Fruit fly (Drosophila melanogaster) whole organism, embryonic: ENCODE results near the gene cert.

Experiments
- B-H1 ChIP-seq: fragments of 200-800 bp; sonication (Bioruptor generic); IDR thresholded peaks from 3 replicates; pipeline ENCODE4 v1.3.6; 2022; ENCODE audit warnings: missing biosample characterization, missing genetic modification characterization
- Blimp-1 ChIP-seq: fragments of 200-800 bp; sonication (Bioruptor generic); optimal IDR thresholded peaks from 3 replicates; lab custom pipeline; 2018; ENCODE audit warnings: missing biosample characterization, missing genetic modification characterization, mild to moderate bottlenecking, moderate library complexity, missing genetic modification reagents
- CG10366 ChIP-seq: fragments of 200-800 bp; sonication (Bioruptor generic); IDR thresholded peaks from 2 replicates; pipeline ENCODE4 v1.3.6; 2022; ENCODE audit warnings: missing biosample characterization, missing genetic modification characterization
- CG11247 ChIP-seq: fragments of 200-800 bp; sonication (Bioruptor generic); IDR thresholded peaks from 2 replicates; pipeline ENCODE4 v1.3.6; 2022; ENCODE audit warnings: missing biosample characterization, missing genetic modification characterization
- CG11456 ChIP-seq: fragments of 200-800 bp; sonication (Bioruptor generic); IDR thresholded peaks from 3 replicates; pipeline ENCODE4 v1.3.6; 2022; ENCODE audit warnings: missing biosample characterization, missing genetic modification characterization
- CG13775 ChIP-seq: fragments of 200-800 bp; sonication (Bioruptor generic); optimal IDR thresholded peaks from 3 replicates; lab custom pipeline; 2017; ENCODE audit warnings: missing biosample characterization, mild to moderate bottlenecking, missing genetic modification characterization
- CG14965 ChIP-seq: fragments of 200-800 bp; sonication (Bioruptor generic); optimal IDR thresholded peaks from 2 replicates; lab custom pipeline; 2016; ENCODE audit warnings: missing biosample characterization, missing genetic modification characterization, borderline replicate concordance
- CG15073 ChIP-seq: fragments of 200-800 bp; sonication (Bioruptor generic); optimal IDR thresholded peaks from 2 replicates; lab custom pipeline; 2016; ENCODE audit warnings: missing biosample characterization, missing genetic modification characterization
- CG15601 ChIP-seq: fragments of 200-800 bp; sonication (Bioruptor generic); optimal IDR thresholded peaks from 3 replicates; lab custom pipeline; 2019; ENCODE audit warnings: missing biosample characterization, mild to moderate bottlenecking, missing genetic modification characterization, moderate library complexity
- CG1603 ChIP-seq: fragments of 200-800 bp; sonication (Bioruptor generic); optimal IDR thresholded peaks from 2 replicates; lab custom pipeline; 2019; ENCODE audit warnings: missing biosample characterization, mild to moderate bottlenecking, missing genetic modification characterization, moderate library complexity
- CG18262 ChIP-seq: fragments of 200-800 bp; optimal IDR thresholded peaks from 3 replicates; lab custom pipeline; 2019; ENCODE audit warnings: missing biosample characterization, mild to moderate bottlenecking, missing genetic modification characterization, moderate library complexity
- CG18764 ChIP-seq: fragments of 200-800 bp; sonication (Bioruptor generic); optimal IDR thresholded peaks from 3 replicates; lab custom pipeline; 2016; ENCODE audit warnings: missing biosample characterization, missing genetic modification characterization
- CG2678 ChIP-seq: fragments of 200-800 bp; sonication (Bioruptor generic); optimal IDR thresholded peaks from 3 replicates; lab custom pipeline; 2019; ENCODE audit warnings: missing biosample characterization, mild to moderate bottlenecking, missing genetic modification characterization, moderate library complexity
- CG31365 ChIP-seq: fragments of 200-800 bp; sonication (Bioruptor generic); optimal IDR thresholded peaks from 2 replicates; lab custom pipeline; 2018; ENCODE audit warnings: missing biosample characterization, mild to moderate bottlenecking, missing genetic modification characterization
- CG32772 ChIP-seq: fragments of 200-800 bp; sonication (Bioruptor generic); IDR thresholded peaks from 2 replicates; pipeline ENCODE4 v1.3.6; 2022; ENCODE audit warnings: missing biosample characterization, missing genetic modification characterization
- CG4360 ChIP-seq: fragments of 200-800 bp; sonication (Bioruptor generic); IDR thresholded peaks from 2 replicates; pipeline ENCODE4 v1.3.6; 2022; ENCODE audit warnings: missing biosample characterization, missing genetic modification characterization
- CG6689 ChIP-seq: fragments of 200-800 bp; sonication (Bioruptor generic); IDR thresholded peaks from 2 replicates; pipeline ENCODE4 v1.3.6; 2022; ENCODE audit warnings: missing biosample characterization, missing genetic modification characterization
- CG6854 ChIP-seq: fragments of 200-800 bp; sonication (Bioruptor generic); optimal IDR thresholded peaks from 3 replicates; lab custom pipeline; 2017; ENCODE audit warnings: missing biosample characterization, mild to moderate bottlenecking, missing genetic modification characterization
- CG7271 ChIP-seq: fragments of 200-800 bp; sonication (Bioruptor generic); optimal IDR thresholded peaks from 2 replicates; lab custom pipeline; 2018; ENCODE audit warnings: missing biosample characterization, mild to moderate bottlenecking, missing genetic modification characterization, moderate library complexity
- CG9932 ChIP-seq: fragments of 200-800 bp; sonication (Bioruptor generic); IDR thresholded peaks from 2 replicates; pipeline ENCODE4 v1.3.6; 2022; ENCODE audit warnings: missing biosample characterization, missing genetic modification characterization
- Chrac-16 ChIP-seq: fragments of 200-800 bp; sonication (Bioruptor generic); optimal IDR thresholded peaks from 3 replicates; lab custom pipeline; 2016; ENCODE audit warnings: missing biosample characterization, missing genetic modification characterization
- CoRest ChIP-seq: fragments of 200-800 bp; sonication (Bioruptor generic); optimal IDR thresholded peaks from 3 replicates; lab custom pipeline; 2018; ENCODE audit warnings: missing biosample characterization, mild to moderate bottlenecking, missing genetic modification characterization, moderate library complexity
- Dad ChIP-seq: fragments of 200-800 bp; sonication (Bioruptor generic); optimal IDR thresholded peaks from 3 replicates; lab custom pipeline; 2016; ENCODE audit warnings: missing biosample characterization, missing genetic modification characterization
- Dip3 ChIP-seq: fragments of 200-800 bp; sonication (Bioruptor generic); optimal IDR thresholded peaks from 3 replicates; lab custom pipeline; 2016; ENCODE audit warnings: missing biosample characterization, missing genetic modification characterization
- E2f1 ChIP-seq: fragments of 200-800 bp; sonication (Bioruptor generic); IDR thresholded peaks from 2 replicates; pipeline ENCODE4 v1.3.6; 2022; ENCODE audit warnings: missing biosample characterization, missing genetic modification characterization
- H15 ChIP-seq: fragments of 200-800 bp; sonication (Bioruptor generic); IDR thresholded peaks from 3 replicates; pipeline ENCODE4 v1.3.6; 2022; ENCODE audit warnings: missing biosample characterization, missing genetic modification characterization
- H2.0 ChIP-seq: fragments of 200-800 bp; sonication (Bioruptor generic); IDR thresholded peaks from 2 replicates; pipeline ENCODE4 v1.3.6; 2022; ENCODE audit warnings: missing biosample characterization, missing genetic modification characterization
- Hey ChIP-seq: fragments of 200-800 bp; sonication (Bioruptor generic); optimal IDR thresholded peaks from 3 replicates; lab custom pipeline; 2018; ENCODE audit warnings: missing biosample characterization, mild to moderate bottlenecking, missing genetic modification characterization
- Lim3 ChIP-seq: fragments of 200-800 bp; sonication (Bioruptor generic); IDR thresholded peaks from 2 replicates; pipeline ENCODE4 v1.3.6; 2022; ENCODE audit warnings: missing biosample characterization, missing genetic modification characterization
- Nf-YA ChIP-seq: fragments of 200-800 bp; sonication (Bioruptor generic); IDR thresholded peaks from 2 replicates; pipeline ENCODE4 v1.3.6; 2022; ENCODE audit warnings: missing biosample characterization, missing genetic modification characterization
- Xbp1 ChIP-seq: fragments of 200-800 bp; sonication (Bioruptor generic); optimal IDR thresholded peaks from 3 replicates; lab custom pipeline; 2016; ENCODE audit warnings: missing biosample characterization, mild to moderate bottlenecking, missing genetic modification characterization
- ara ChIP-seq: fragments of 200-800 bp; sonication (Bioruptor generic); IDR thresholded peaks from 2 replicates; pipeline ENCODE4 v1.3.6; 2022; ENCODE audit warnings: missing biosample characterization, missing genetic modification characterization
- ase ChIP-seq: fragments of 200-800 bp; sonication (Bioruptor generic); IDR thresholded peaks from 3 replicates; pipeline ENCODE4 v1.3.6; 2022; ENCODE audit warnings: missing biosample characterization, missing genetic modification characterization
- cas ChIP-seq: fragments of 200-800 bp; sonication (Bioruptor generic); IDR thresholded peaks from 2 replicates; pipeline ENCODE4 v1.3.6; 2022; ENCODE audit warnings: missing biosample characterization, missing genetic modification characterization
- dmrt99B ChIP-seq: fragments of 200-800 bp; sonication (Bioruptor generic); optimal IDR thresholded peaks from 2 replicates; lab custom pipeline; 2018; ENCODE audit warnings: missing biosample characterization, mild to moderate bottlenecking, missing genetic modification characterization, moderate library complexity
- ftz-f1 ChIP-seq: fragments of 200-800 bp; sonication (Bioruptor generic); optimal IDR thresholded peaks from 2 replicates; lab custom pipeline; 2016; ENCODE audit warnings: missing biosample characterization, missing genetic modification characterization
- her ChIP-seq: fragments of 200-800 bp; sonication (Bioruptor generic); optimal IDR thresholded peaks from 2 replicates; lab custom pipeline; 2016; ENCODE audit warnings: missing biosample characterization, missing genetic modification characterization
- kay ChIP-seq: fragments of 200-800 bp; sonication (Bioruptor generic); optimal IDR thresholded peaks from 2 replicates; lab custom pipeline; 2016; ENCODE audit warnings: missing biosample characterization, missing genetic modification characterization
- lilli ChIP-seq: fragments of 200-800 bp; sonication (Bioruptor generic); optimal IDR thresholded peaks from 3 replicates; lab custom pipeline; 2016; ENCODE audit warnings: missing biosample characterization, missing genetic modification characterization
- lov ChIP-seq, 2 experiments: fragments of 200-800 bp in 1 of 2; fragments of >200 bp in 1 of 2; sonication (Bioruptor generic) in 1 of 2; IDR thresholded peaks in 1 of 2; optimal IDR thresholded peaks in 1 of 2; 2 replicates in 1 of 2; 3 replicates in 1 of 2; pipeline versions ENCODE4 v1.3.6 to Lab custom; 2017 to 2022; ENCODE audit warnings: missing biosample characterization in 1 of 2, missing genetic modification characterization in 1 of 2
- nerfin-1 ChIP-seq: fragments of 200-800 bp; sonication (Bioruptor generic); optimal IDR thresholded peaks from 3 replicates; lab custom pipeline; 2019; ENCODE audit warnings: missing biosample characterization, mild to moderate bottlenecking, missing genetic modification characterization, moderate library complexity
- onecut ChIP-seq: fragments of 200-800 bp; sonication (Bioruptor generic); IDR thresholded peaks from 2 replicates; pipeline ENCODE4 v1.3.6; 2022; ENCODE audit warnings: missing biosample characterization, missing genetic modification characterization
- otp ChIP-seq: fragments of 200-800 bp; sonication (Bioruptor generic); IDR thresholded peaks from 3 replicates; pipeline ENCODE4, ENCODE4 v1.3.6; 2022; ENCODE audit warnings: missing biosample characterization, missing genetic modification characterization
- pros ChIP-seq: fragments of 200-800 bp; sonication (Bioruptor generic); optimal IDR thresholded peaks from 3 replicates; lab custom pipeline; 2019; ENCODE audit warnings: missing biosample characterization, mild to moderate bottlenecking, missing genetic modification characterization, moderate library complexity
- sens-2 ChIP-seq: fragments of 200-800 bp; sonication (Bioruptor generic); IDR thresholded peaks from 2 replicates; pipeline ENCODE4 v1.3.6; 2022; ENCODE audit warnings: missing biosample characterization, missing genetic modification characterization
- sim ChIP-seq: fragments of 200-800 bp; sonication (Bioruptor generic); IDR thresholded peaks from 2 replicates; pipeline ENCODE4 v1.3.6; 2022; ENCODE audit warnings: missing biosample characterization, missing genetic modification characterization
- slp2 ChIP-seq: fragments of 200-800 bp; sonication (Bioruptor generic); optimal IDR thresholded peaks from 2 replicates; lab custom pipeline; 2016; ENCODE audit warnings: missing biosample characterization, missing genetic modification characterization
- tna ChIP-seq: fragments of 200-800 bp; sonication (Bioruptor generic); IDR thresholded peaks from 2 replicates; pipeline ENCODE4 v1.3.6; 2022; ENCODE audit warnings: missing biosample characterization, missing genetic modification characterization; ENCODE audit not compliant: partially characterized antibody
- twi ChIP-seq: fragments of 200-800 bp; optimal IDR thresholded peaks from 2 replicates; lab custom pipeline; 2019; ENCODE audit warnings: missing biosample characterization, mild to moderate bottlenecking, missing genetic modification characterization, moderate library complexity

cert gene

dm6 chr3L:8315141-8315816 lies 25.6 kb upstream of the cert start, which contains the start of gene Cpsf6 (continued):
- TF ChIP-seq twi (tag; lab: Kevin White, UChicago) (no peak), CG7271 (peak; percentile 42), CG11456 (GFP tag; lab: Robert Waterston, UW) (peak; percentile 60; the same call in 2 of the 3 replicates), CoRest (tag; lab: Kevin White, UChicago) (peak; percentile 86), CG6689 (GFP tag; lab: Robert Waterston, UW) (peak; percentile 50), dmrt99B (tag; lab: Kevin White, UChicago) (peak; percentile 41), CG1603 (tag; lab: Kevin White, UChicago) (peak; percentile 87), CG6854 (GFP tag; lab: Kevin White, UChicago) (no peak), CG31365 (tag; lab: Kevin White, UChicago) (peak; percentile 34), Dad (GFP tag; lab: Kevin White, UChicago) (no peak), CG10366 (GFP tag; lab: Robert Waterston, UW) (peak; percentile 77), lov (optimal IDR thresholded peaks at IDR 0.05; lab: Kevin White, UChicago) (no peak), lov (GFP tag; IDR thresholded peaks at IDR 0.05; lab: Robert Waterston, UW) (no peak), cas (GFP tag; lab: Robert Waterston, UW) (peak; percentile 54; the same call in 1 of the 2 replicates), CG18262 (tag; lab: Kevin White, UChicago) (peak; percentile 64), her (no peak), E2f1 (GFP tag; lab: Robert Waterston, UW) (peak; percentile 20; the same call in 1 of the 2 replicates), CG13775 (GFP tag; lab: Kevin White, UChicago) (peak; percentile 43), CG18764 (GFP tag; lab: Kevin White, UChicago) (peak; percentile 37), pros (GFP tag; lab: Kevin White, UChicago) (peak; percentile 60), sim (GFP tag; lab: Robert Waterston, UW) (no peak), Xbp1 (GFP tag; lab: Kevin White, UChicago) (peak; percentile 64), nerfin-1 (peak; percentile 42), Nf-YA (GFP tag; lab: Robert Waterston, UW) (peak; percentile 32; the same call in 1 of the 2 replicates), CG14965 (GFP tag; lab: Kevin White, UChicago) (no peak), onecut (0 out of 2 replicates have a peak, but pooled peaks have one; percentile 10), Lim3 (GFP tag; lab: Robert Waterston, UW) (no peak), CG15601 (tag; lab: Kevin White, UChicago) (peak; percentile 69), CG4360 (GFP tag; lab: Robert Waterston, UW) (no peak), ase (GFP tag; lab: Robert Waterston, UW) (peak; percentile 63; the same call in 2 of the 3 replicates), otp (GFP tag; lab: Robert Waterston, UW) (no peak), CG2678 (tag; lab: Kevin White, UChicago) (peak; percentile 68), kay (GFP tag; lab: Kevin White, UChicago) (peak; percentile 27), CG15073 (no peak), H2.0 (GFP tag; lab: Robert Waterston, UW) (peak; percentile 79), CG11247 (GFP tag; lab: Robert Waterston, UW) (peak; percentile 39; the same call in 1 of the 2 replicates), Blimp-1 (GFP tag; lab: Kevin White, UChicago) (no peak), sens-2 (GFP tag; lab: Robert Waterston, UW) (peak; percentile 68), Chrac-16 (peak; percentile 61), lilli (GFP tag; lab: Kevin White, UChicago) (peak; percentile 67), ftz-f1 (no peak), ara (GFP tag; lab: Robert Waterston, UW) (peak; percentile 18; the same call in 1 of the 2 replicates), Hey (tag; lab: Kevin White, UChicago) (peak; percentile 29), B-H1 (GFP tag; lab: Robert Waterston, UW) (no peak; the same call in 2 of the 3 replicates), CG9932 (GFP tag; lab: Robert Waterston, UW) (peak; percentile 70), H15 (GFP tag; lab: Robert Waterston, UW) (peak; percentile 32; the same call in 1 of the 3 replicates), tna (no peak), CG32772 (GFP tag; lab: Robert Waterston, UW) (no peak), Dip3 (GFP tag; lab: Kevin White, UChicago) (peak; percentile 2), slp2 (GFP tag; lab: Kevin White, UChicago) (no peak)
